Fruit fly (Drosophila melanogaster) S2 (cell line): ENCODE results near the gene Rpn2.

ENCODE experiments used
- CG8478 ChIP-seq: fragments of >200 bp; optimal IDR thresholded peaks from 2 replicates; lab custom pipeline; 2018
- CTCF ChIP-seq, 2 experiments: fragments of >200 bp; optimal IDR thresholded peaks; 2 replicates each; lab custom pipeline; 2018

DNA sequence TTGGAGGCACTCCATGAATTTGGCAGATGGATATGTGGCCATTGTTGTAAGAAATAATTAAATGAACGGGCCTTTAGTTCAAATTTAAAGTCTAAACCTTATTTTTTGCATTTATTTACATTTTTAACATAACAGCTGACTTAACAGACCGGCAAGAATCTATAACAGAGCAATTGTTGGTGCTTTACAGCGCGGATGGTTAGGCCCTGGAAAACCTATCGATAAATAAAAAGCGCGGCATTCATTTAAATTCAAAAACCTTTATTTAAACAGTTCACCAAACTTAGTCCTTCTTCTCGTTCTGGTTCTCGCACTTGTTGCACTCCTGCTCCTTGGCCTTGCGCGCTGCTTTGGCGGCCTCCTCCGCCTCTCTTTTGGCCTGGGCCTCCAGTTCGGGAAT, 49.1 kb downstream of the Rpn2 start, which contains the start of gene Mesh1:
- TF ChIP-seq CG8478 (lab: Kevin White, UChicago) = peak; percentile 5
- TF ChIP-seq CTCF (optimal IDR thresholded peaks at IDR 0.05; lab: Kevin White, UChicago) = no peak
